Fruit fly (Drosophila melanogaster) whole organism, embryonic: ENCODE data around the gene Ldaf1.

Source experiments
- Ada2b ChIP-seq: fragments of 200-800 bp; sonication (Bioruptor generic); IDR thresholded peaks from 2 replicates; pipeline ENCODE4 v1.3.6; 2022; ENCODE audit warnings: missing biosample characterization, missing genetic modification characterization
- BEAF-32 ChIP-seq: fragments of 200-800 bp; sonication (Bioruptor generic); optimal IDR thresholded peaks from 3 replicates; lab custom pipeline; 2017; ENCODE audit warnings: missing biosample characterization, missing genetic modification characterization, mild to moderate bottlenecking, moderate library complexity, missing genetic modification reagents
- CG1024 ChIP-seq: fragments of 200-800 bp; sonication (Bioruptor generic); IDR thresholded peaks from 2 replicates; pipeline ENCODE4 v1.3.6; 2022; ENCODE audit warnings: missing biosample characterization, missing genetic modification characterization
- CG12219 ChIP-seq: fragments of 200-800 bp; sonication (Bioruptor generic); optimal IDR thresholded peaks from 3 replicates; lab custom pipeline; 2018; ENCODE audit warnings: missing biosample characterization, mild to moderate bottlenecking, missing genetic modification characterization
- CG12299 ChIP-seq: fragments of 200-800 bp; sonication (Bioruptor generic); optimal IDR thresholded peaks from 2 replicates; lab custom pipeline; 2018; ENCODE audit warnings: missing biosample characterization, mild to moderate bottlenecking, missing genetic modification characterization
- CG13894 ChIP-seq: fragments of 200-800 bp; sonication (Bioruptor generic); optimal IDR thresholded peaks from 3 replicates; lab custom pipeline; 2018; ENCODE audit warnings: missing biosample characterization, mild to moderate bottlenecking, missing genetic modification characterization, moderate library complexity
- CG15479 ChIP-seq: fragments of 200-800 bp; sonication (Bioruptor generic); optimal IDR thresholded peaks from 3 replicates; lab custom pipeline; 2019; ENCODE audit warnings: missing biosample characterization, mild to moderate bottlenecking, missing genetic modification characterization, moderate library complexity
- CG17186 ChIP-seq: fragments of 200-800 bp; sonication (Bioruptor generic); optimal IDR thresholded peaks from 3 replicates; lab custom pipeline; 2017; ENCODE audit warnings: missing biosample characterization, missing genetic modification reagents, missing genetic modification characterization
- CG4282 ChIP-seq: fragments of 200-800 bp; sonication (Bioruptor generic); optimal IDR thresholded peaks from 2 replicates; lab custom pipeline; 2016; ENCODE audit warnings: missing biosample characterization, missing genetic modification characterization
- CG6791 ChIP-seq: fragments of 200-800 bp; sonication (Bioruptor generic); IDR thresholded peaks from 3 replicates; pipeline ENCODE4 v1.3.6; 2022; ENCODE audit warnings: missing biosample characterization, missing genetic modification characterization; ENCODE audit not compliant: partially characterized antibody
- CG7271 ChIP-seq: fragments of 200-800 bp; sonication (Bioruptor generic); optimal IDR thresholded peaks from 2 replicates; lab custom pipeline; 2018; ENCODE audit warnings: missing biosample characterization, mild to moderate bottlenecking, missing genetic modification characterization, moderate library complexity
- CG7357 ChIP-seq: fragments of 200-800 bp; sonication (Bioruptor generic); IDR thresholded peaks from 3 replicates; pipeline ENCODE4 v1.3.6; 2022; ENCODE audit warnings: missing biosample characterization, missing genetic modification characterization
- CG7556 ChIP-seq: fragments of 200-800 bp; sonication (Bioruptor generic); optimal IDR thresholded peaks from 2 replicates; lab custom pipeline; 2017; ENCODE audit warnings: missing biosample characterization, mild to moderate bottlenecking, missing genetic modification characterization
- CG8388 ChIP-seq: fragments of 200-800 bp; sonication (Bioruptor generic); optimal IDR thresholded peaks from 2 replicates; lab custom pipeline; 2019; ENCODE audit warnings: missing biosample characterization, mild to moderate bottlenecking, missing genetic modification characterization, moderate library complexity
- CG8924 ChIP-seq: fragments of 200-800 bp; optimal IDR thresholded peaks from 3 replicates; lab custom pipeline; 2019; ENCODE audit warnings: missing biosample characterization, mild to moderate bottlenecking, missing genetic modification characterization, moderate library complexity
- Doc2 ChIP-seq: fragments of 200-800 bp; sonication (Bioruptor generic); IDR thresholded peaks from 2 replicates; pipeline ENCODE4 v1.3.6; 2022; ENCODE audit warnings: missing biosample characterization, missing genetic modification characterization
- Drgx ChIP-seq: fragments of 200-800 bp; sonication (Bioruptor generic); IDR thresholded peaks from 2 replicates; pipeline ENCODE4 v1.3.6; 2022; ENCODE audit warnings: missing biosample characterization, missing genetic modification characterization
- Fer3 ChIP-seq: fragments of 200-800 bp; sonication (Bioruptor generic); optimal IDR thresholded peaks from 2 replicates; lab custom pipeline; 2018; ENCODE audit warnings: missing biosample characterization, mild to moderate bottlenecking, missing genetic modification characterization, moderate library complexity
- Hr39 ChIP-seq: fragments of >200 bp; optimal IDR thresholded peaks from 2 replicates; lab custom pipeline; 2017
- Hr51 ChIP-seq, 2 experiments: fragments of 200-800 bp; sonication (Bioruptor generic); optimal IDR thresholded peaks; 2 replicates in 1 of 2; 3 replicates in 1 of 2; lab custom pipeline; 2016 to 2018; ENCODE audit warnings: missing biosample characterization in 2 of 2, missing genetic modification characterization in 2 of 2, mild to moderate bottlenecking in 1 of 2, moderate library complexity in 1 of 2
- Opbp ChIP-seq: fragments of 200-800 bp; sonication (Bioruptor generic); IDR thresholded peaks from 3 replicates; pipeline ENCODE4 v1.3.6; 2022; ENCODE audit warnings: missing biosample characterization, missing genetic modification characterization; ENCODE audit not compliant: partially characterized antibody
- PHDP ChIP-seq: fragments of 200-800 bp; sonication (Bioruptor generic); optimal IDR thresholded peaks from 3 replicates; lab custom pipeline; 2018; ENCODE audit warnings: missing biosample characterization, mild to moderate bottlenecking, missing genetic modification characterization, moderate library complexity
- Tbp ChIP-seq: fragments of >200 bp; optimal IDR thresholded peaks from 2 replicates; lab custom pipeline; 2018; ENCODE audit warnings: missing biosample characterization, missing genetic modification characterization
- Vsx1 ChIP-seq: fragments of 200-800 bp; sonication (Bioruptor generic); optimal IDR thresholded peaks from 2 replicates; lab custom pipeline; 2017; ENCODE audit warnings: missing biosample characterization, mild to moderate bottlenecking, missing genetic modification characterization, missing genetic modification reagents
- ap ChIP-seq: fragments of 200-800 bp; sonication (Bioruptor generic); IDR thresholded peaks from 2 replicates; pipeline ENCODE4 v1.3.6; 2022; ENCODE audit warnings: missing biosample characterization, missing genetic modification characterization
- cad ChIP-seq: fragments of >200 bp; optimal IDR thresholded peaks from 2 replicates; lab custom pipeline; 2017; ENCODE audit warnings: missing biosample characterization, missing genetic modification characterization
- cato ChIP-seq: fragments of 200-800 bp; sonication (Bioruptor generic); optimal IDR thresholded peaks from 2 replicates; lab custom pipeline; 2016; ENCODE audit warnings: missing biosample characterization, missing genetic modification characterization, borderline replicate concordance
- chinmo ChIP-seq: fragments of 200-800 bp; sonication (Bioruptor generic); IDR thresholded peaks from 4 replicates; pipeline ENCODE4 v1.3.6; 2022; ENCODE audit warnings: missing biosample characterization, missing genetic modification characterization; ENCODE audit not compliant: partially characterized antibody
- corto ChIP-seq: fragments of 200-800 bp; sonication (Bioruptor generic); optimal IDR thresholded peaks from 2 replicates; lab custom pipeline; 2016; ENCODE audit warnings: missing biosample characterization, mild to moderate bottlenecking, missing genetic modification characterization, moderate library complexity
- croc ChIP-seq: fragments of 200-800 bp; sonication (Bioruptor generic); conservative IDR thresholded peaks from 3 replicates; pipeline ENCODE4 v1.3.6; 2022; ENCODE audit warnings: missing biosample characterization, missing genetic modification characterization
- dan ChIP-seq: fragments of 200-800 bp; sonication (Bioruptor generic); IDR thresholded peaks from 2 replicates; pipeline ENCODE4 v1.3.6; 2022; ENCODE audit warnings: missing biosample characterization, missing genetic modification characterization
- fu2 ChIP-seq: fragments of 200-800 bp; sonication (Bioruptor generic); optimal IDR thresholded peaks from 2 replicates; lab custom pipeline; 2016; ENCODE audit warnings: missing biosample characterization, missing genetic modification characterization
- gcm2 ChIP-seq: fragments of 200-800 bp; sonication (Bioruptor generic); optimal IDR thresholded peaks from 2 replicates; lab custom pipeline; 2016; ENCODE audit warnings: missing biosample characterization, missing genetic modification characterization
- gro ChIP-seq: fragments of 200-800 bp; sonication (Bioruptor generic); optimal IDR thresholded peaks from 2 replicates; lab custom pipeline; 2016; ENCODE audit warnings: missing biosample characterization, missing genetic modification characterization
- gsb ChIP-seq: fragments of 200-800 bp; sonication (Bioruptor generic); IDR thresholded peaks from 2 replicates; pipeline ENCODE4 v1.3.6; 2022; ENCODE audit warnings: missing biosample characterization, missing genetic modification characterization
- inv ChIP-seq: fragments of 200-800 bp; sonication (Bioruptor generic); IDR thresholded peaks from 2 replicates; pipeline ENCODE4 v1.3.6; 2022; ENCODE audit warnings: missing biosample characterization, missing genetic modification characterization; ENCODE audit not compliant: partially characterized antibody
- kah ChIP-seq: fragments of 200-800 bp; sonication (Bioruptor generic); optimal IDR thresholded peaks from 2 replicates; lab custom pipeline; 2018; ENCODE audit warnings: missing biosample characterization, mild to moderate bottlenecking, missing genetic modification characterization
- ken ChIP-seq: fragments of 200-800 bp; sonication (Bioruptor generic); IDR thresholded peaks from 3 replicates; pipeline ENCODE4 v1.3.6; 2022; ENCODE audit warnings: missing biosample characterization, missing genetic modification characterization
- lbe ChIP-seq: fragments of 200-800 bp; sonication (Bioruptor generic); optimal IDR thresholded peaks from 2 replicates; lab custom pipeline; 2016; ENCODE audit warnings: missing biosample characterization, mild to moderate bottlenecking, missing genetic modification characterization
- lilli ChIP-seq: fragments of 200-800 bp; sonication (Bioruptor generic); optimal IDR thresholded peaks from 3 replicates; lab custom pipeline; 2016; ENCODE audit warnings: missing biosample characterization, missing genetic modification characterization
- mld ChIP-seq: fragments of 200-800 bp; sonication (Bioruptor generic); IDR thresholded peaks from 3 replicates; pipeline ENCODE4 v1.3.6; 2022; ENCODE audit warnings: missing biosample characterization, missing genetic modification characterization; ENCODE audit not compliant: partially characterized antibody
- odd ChIP-seq: fragments of 200-800 bp; sonication (Bioruptor generic); optimal IDR thresholded peaks from 2 replicates; lab custom pipeline; 2017; ENCODE audit warnings: missing biosample characterization, mild to moderate bottlenecking, missing genetic modification characterization
- pan ChIP-seq, 4 experiments: fragments of >200 bp in 3 of 4; fragments of 200-800 bp in 1 of 4; sonication (Bioruptor generic) in 1 of 4; optimal IDR thresholded peaks in 3 of 4; IDR thresholded peaks in 1 of 4; 2 replicates each; pipeline versions ENCODE4 v1.3.6 to Lab custom; 2017 to 2022; ENCODE audit warnings: missing biosample characterization in 2 of 4, missing genetic modification characterization in 2 of 4, mixed read lengths in 1 of 4
- sna ChIP-seq: fragments of 200-800 bp; sonication (Bioruptor generic); IDR thresholded peaks from 2 replicates; pipeline ENCODE4 v1.3.6; 2022; ENCODE audit warnings: missing biosample characterization, missing genetic modification characterization; ENCODE audit not compliant: partially characterized antibody
- stwl ChIP-seq: fragments of 200-800 bp; sonication (Bioruptor generic); optimal IDR thresholded peaks from 3 replicates; lab custom pipeline; 2018; ENCODE audit warnings: missing biosample characterization, mild to moderate bottlenecking, missing genetic modification characterization, moderate library complexity
- tll ChIP-seq, 2 experiments: fragments of 200-800 bp in 1 of 2; fragments of >200 bp in 1 of 2; sonication (Bioruptor generic) in 1 of 2; optimal IDR thresholded peaks; 2 replicates each; lab custom pipeline; 2017 to 2019; ENCODE audit warnings: missing biosample characterization in 2 of 2, missing genetic modification characterization in 2 of 2, mild to moderate bottlenecking in 1 of 2, moderate library complexity in 1 of 2
- wdn ChIP-seq: fragments of 200-800 bp; sonication (Bioruptor generic); IDR thresholded peaks from 2 replicates; pipeline ENCODE4 v1.3.6; 2022; ENCODE audit warnings: missing biosample characterization, missing genetic modification characterization

Gene Ldaf1

dm6 chrX:1940020-1940419 lies 38.3 kb upstream of the Ldaf1 start, which contains the start of the genes CG3857 and CG3587 (continued):
- no peak for TF ChIP-seq Doc2 (GFP tag; lab: Robert Waterston, UW)
- TF ChIP-seq PHDP (tag; lab: Kevin White, UChicago) = peak; percentile 54
- no peak for TF ChIP-seq inv (GFP tag; lab: Robert Waterston, UW)
- no peak for TF ChIP-seq wdn (GFP tag; lab: Robert Waterston, UW)
- TF ChIP-seq gro (GFP tag; lab: Kevin White, UChicago) = peak; percentile 81
- peak in 1 of 2 experiments; percentile 82 for TF ChIP-seq tll (GFP tag; optimal IDR thresholded peaks at IDR 0.05; lab: Kevin White, UChicago)
- no peak for TF ChIP-seq sna
- TF ChIP-seq Ada2b (GFP tag; lab: Robert Waterston, UW) = peak; percentile 54
- peak; percentile 64 for TF ChIP-seq CG4282 (GFP tag; lab: Kevin White, UChicago)
- peak; percentile 12 for TF ChIP-seq corto (GFP tag; lab: Kevin White, UChicago)
- peak; percentile 42 for TF ChIP-seq lbe (GFP tag; lab: Kevin White, UChicago)
- peak; percentile 93 for TF ChIP-seq stwl
- peak; percentile 59 for TF ChIP-seq gcm2 (GFP tag; lab: Kevin White, UChicago)
- peak; percentile 11 for TF ChIP-seq CG13894
- TF ChIP-seq pan (optimal IDR thresholded peaks at IDR 0.05; lab: Kevin White, UChicago) = no peak
- TF ChIP-seq pan (GFP tag; optimal IDR thresholded peaks at IDR 0.05 in 1 of 2, IDR thresholded peaks at IDR 0.05 in 1 of 2) = peak in 1 of 2 experiments; percentile 62
- TF ChIP-seq Tbp (GFP tag; lab: Kevin White, UChicago) = peak; percentile 65
- TF ChIP-seq kah (GFP tag; lab: Kevin White, UChicago) = no peak
- peak; percentile 32 for TF ChIP-seq CG12299 (tag; lab: Kevin White, UChicago)
- TF ChIP-seq fu2 = peak; percentile 90
- no peak for TF ChIP-seq Opbp (GFP tag; lab: Robert Waterston, UW)
- TF ChIP-seq ap (GFP tag; lab: Robert Waterston, UW) = 0 out of 2 replicates have a peak, but pooled peaks have one; percentile 18
- no peak for TF ChIP-seq odd (GFP tag; lab: Kevin White, UChicago)
- TF ChIP-seq Hr51 (GFP tag; optimal IDR thresholded peaks at IDR 0.05; lab: Kevin White, UChicago) = peak; percentile 65 to 75
- no peak for TF ChIP-seq mld (GFP tag; lab: Robert Waterston, UW)
- peak; percentile 45; the same call in 2 of the 3 replicates for TF ChIP-seq croc (GFP tag; lab: Robert Waterston, UW)
- TF ChIP-seq CG7357 (GFP tag; lab: Robert Waterston, UW) = peak; percentile 67
- no peak for TF ChIP-seq CG12219 (GFP tag; lab: Kevin White, UChicago)
- peak; percentile 64 for TF ChIP-seq CG8924 (tag; lab: Kevin White, UChicago)
- TF ChIP-seq Fer3 (tag; lab: Kevin White, UChicago) = peak; percentile 47
- TF ChIP-seq CG1024 (GFP tag; lab: Robert Waterston, UW) = no peak
- TF ChIP-seq CG8388 (GFP tag; lab: Kevin White, UChicago) = peak; percentile 58
- no peak for TF ChIP-seq CG7271 (tag; lab: Kevin White, UChicago)
- peak; percentile 71 for TF ChIP-seq CG7556 (GFP tag; lab: Kevin White, UChicago)
- TF ChIP-seq BEAF-32 (GFP tag; lab: Kevin White, UChicago) = peak; percentile 53
- no peak for TF ChIP-seq gsb (GFP tag; lab: Robert Waterston, UW)
- TF ChIP-seq ken (GFP tag; lab: Robert Waterston, UW) = peak; percentile 70
- no peak for TF ChIP-seq CG15479
- TF ChIP-seq Hr39 (lab: Kevin White, UChicago) = no peak
- TF ChIP-seq CG6791 (GFP tag; lab: Robert Waterston, UW) = no peak
- peak; percentile 53 for TF ChIP-seq CG17186
- peak; percentile 50 for TF ChIP-seq cato (GFP tag; lab: Kevin White, UChicago)
- no peak for TF ChIP-seq Vsx1 (GFP tag; lab: Kevin White, UChicago)
- no peak for TF ChIP-seq dan (GFP tag; lab: Robert Waterston, UW)
- no peak for TF ChIP-seq cad (GFP tag; lab: Kevin White, UChicago)
- no peak for TF ChIP-seq chinmo
- TF ChIP-seq lilli = peak; percentile 87
- peak; percentile 57 for TF ChIP-seq Drgx (GFP tag; lab: Robert Waterston, UW)
- TF ChIP-seq, all 482 proteins: peak for 344
